Fruit fly (Drosophila melanogaster): ENCODE measurements around the gene CG15741.

CG15741 gene

dm6 chrX:11837926-11838325 is at the start of gene CG15741:
TSS of gene CG15741 (minus strand) at chrX:11838026.
- no peak for TF ChIP-seq Rel (GFP tag; optimal IDR thresholded peaks at IDR 0.05)
- TF ChIP-seq Rel (tag; optimal IDR thresholded peaks at IDR 0.05), result no peak
- TF ChIP-seq foxo (GFP tag; optimal IDR thresholded peaks at IDR 0.05), result no peak
- TF ChIP-seq Myc (optimal IDR thresholded peaks at IDR 0.05), result no peak
- TF ChIP-seq brk (GFP tag; optimal IDR thresholded peaks at IDR 0.05), result no peak
- no peak for TF ChIP-seq jim (GFP tag; optimal IDR thresholded peaks at IDR 0.05)
- TF ChIP-seq OdsH (GFP tag; optimal IDR thresholded peaks at IDR 0.05), result no peak
- no peak for TF ChIP-seq lola (GFP tag; optimal IDR thresholded peaks at IDR 0.05)

dm6 chrX:11886976-11887375 is 49.1 kb upstream of the CG15741 start, which contains the start of the genes CG10353 and SelG:
TSS of gene CG10353 (minus strand) at chrX:11887162.
TSS of gene SelG (plus strand) at chrX:11887284.
- peak; percentile 53 for TF ChIP-seq Myc (optimal IDR thresholded peaks at IDR 0.05)
- TF ChIP-seq Sp1 (GFP tag; optimal IDR thresholded peaks at IDR 0.05), result peak; percentile 44
- peak in 1 of 2 experiments; percentile 56 for TF ChIP-seq foxo (GFP tag; optimal IDR thresholded peaks at IDR 0.05)
- no peak for TF ChIP-seq usp (GFP tag; optimal IDR thresholded peaks at IDR 0.05)
- peak; percentile 50 for TF ChIP-seq br (GFP tag; optimal IDR thresholded peaks at IDR 0.05)
- peak; percentile 57 for TF ChIP-seq fru (GFP tag; optimal IDR thresholded peaks at IDR 0.05)
- TF ChIP-seq woc (GFP tag; optimal IDR thresholded peaks at IDR 0.05), result peak; percentile 31
- peak; percentile 86 for TF ChIP-seq Hnf4 (GFP tag; optimal IDR thresholded peaks at IDR 0.05)
- TF ChIP-seq GATAd (GFP tag; optimal IDR thresholded peaks at IDR 0.05), result no peak
- peak; percentile 38 for TF ChIP-seq ey (GFP tag; optimal IDR thresholded peaks at IDR 0.05)
- peak; percentile 59 for TF ChIP-seq rgr (GFP tag; optimal IDR thresholded peaks at IDR 0.05)
- TF ChIP-seq HLH106 (tag; optimal IDR thresholded peaks at IDR 0.05), result peak; percentile 4
- peak; percentile 11 for TF ChIP-seq sv (GFP tag; optimal IDR thresholded peaks at IDR 0.05)
- no peak for TF ChIP-seq CG32264 (GFP tag; optimal IDR thresholded peaks at IDR 0.05)
- TF ChIP-seq Jra (GFP tag; optimal IDR thresholded peaks at IDR 0.05), result peak; percentile 72
- no peak for TF ChIP-seq jim (GFP tag; optimal IDR thresholded peaks at IDR 0.05)
- peak; percentile 21 for TF ChIP-seq OdsH (GFP tag; optimal IDR thresholded peaks at IDR 0.05)
- peak; percentile 62 for TF ChIP-seq h (GFP tag; optimal IDR thresholded peaks at IDR 0.05)
- TF ChIP-seq Rel (GFP tag; optimal IDR thresholded peaks at IDR 0.05), result no peak
- TF ChIP-seq Rel (tag; optimal IDR thresholded peaks at IDR 0.05), result peak; percentile 42
- peak; percentile 84 for TF ChIP-seq Hr83 (GFP tag; optimal IDR thresholded peaks at IDR 0.05; ENCODE audit: poor library complexity, severe bottlenecking)

dm6 chrX:11885356-11885755 is 47.5 kb upstream of the CG15741 start:
- TF ChIP-seq foxo (GFP tag; optimal IDR thresholded peaks at IDR 0.05) (peak in 1 of 2 experiments; percentile 14), Mio (GFP tag; optimal IDR thresholded peaks at IDR 0.05) (no peak)

dm6 chrX:11884134-11884533 is 46.3 kb upstream of the CG15741 start:
- TF ChIP-seq Hr83 (GFP tag; optimal IDR thresholded peaks at IDR 0.05; ENCODE audit: poor library complexity, severe bottlenecking) (no peak), sv (GFP tag; optimal IDR thresholded peaks at IDR 0.05) (no peak), woc (GFP tag; optimal IDR thresholded peaks at IDR 0.05) (no peak), br (GFP tag; optimal IDR thresholded peaks at IDR 0.05) (no peak), CrebA (GFP tag; optimal IDR thresholded peaks at IDR 0.05; ENCODE audit: borderline replicate concordance) (no peak), brk (GFP tag; optimal IDR thresholded peaks at IDR 0.05) (no peak), ey (GFP tag; optimal IDR thresholded peaks at IDR 0.05) (no peak), h (GFP tag; optimal IDR thresholded peaks at IDR 0.05) (no peak), Myc (optimal IDR thresholded peaks at IDR 0.05) (no peak), Sp1 (GFP tag; optimal IDR thresholded peaks at IDR 0.05) (no peak), Jra (GFP tag; optimal IDR thresholded peaks at IDR 0.05) (no peak), Dfd (GFP tag; optimal IDR thresholded peaks at IDR 0.05) (no peak), HLH106 (tag; optimal IDR thresholded peaks at IDR 0.05) (no peak), CG32264 (GFP tag; optimal IDR thresholded peaks at IDR 0.05) (no peak), jim (GFP tag; optimal IDR thresholded peaks at IDR 0.05) (no peak)

- TF ChIP-seq CrebA (GFP tag; optimal IDR thresholded peaks at IDR 0.05; ENCODE audit: borderline replicate concordance) (no peak), woc (GFP tag; optimal IDR thresholded peaks at IDR 0.05) (no peak), Jra (GFP tag; optimal IDR thresholded peaks at IDR 0.05) (no peak), jim (GFP tag; optimal IDR thresholded peaks at IDR 0.05) (no peak)
These were observed 44.6 kb upstream of the CG15741 start for dm6 chrX:11882447-11882846.

- no peak for TF ChIP-seq psq (GFP tag; optimal IDR thresholded peaks at IDR 0.05)
- TF ChIP-seq dsf (GFP tag; optimal IDR thresholded peaks at IDR 0.05; ENCODE audit: borderline replicate concordance), result no peak
- no peak for TF ChIP-seq Jra (GFP tag; optimal IDR thresholded peaks at IDR 0.05)
- TF ChIP-seq sv (GFP tag; optimal IDR thresholded peaks at IDR 0.05), result no peak
- TF ChIP-seq tai (GFP tag; optimal IDR thresholded peaks at IDR 0.05), result no peak
- TF ChIP-seq dmrt93B (GFP tag; optimal IDR thresholded peaks at IDR 0.05), result no peak
- no peak for TF ChIP-seq lola (GFP tag; optimal IDR thresholded peaks at IDR 0.05)
- no peak for TF ChIP-seq Myc (optimal IDR thresholded peaks at IDR 0.05)
- TF ChIP-seq Dfd (GFP tag; optimal IDR thresholded peaks at IDR 0.05), result no peak
- TF ChIP-seq Hnf4 (GFP tag; optimal IDR thresholded peaks at IDR 0.05), result no peak
- TF ChIP-seq CrebA (GFP tag; optimal IDR thresholded peaks at IDR 0.05; ENCODE audit: borderline replicate concordance), result no peak
- no peak for TF ChIP-seq N (GFP tag; optimal IDR thresholded peaks at IDR 0.05)
- no peak for TF ChIP-seq Hr78 (GFP tag; optimal IDR thresholded peaks at IDR 0.05)
These were observed 43.9 kb upstream of the CG15741 start for dm6 chrX:11881686-11882085.

Measured in whole organism, wandering third instar larva.